Fruit fly (Drosophila melanogaster) whole organism, embryonic: ENCODE measurements around the gene HIP-R.

Experiments
- CG10274 ChIP-seq: fragments of 200-800 bp; sonication (Bioruptor generic); optimal IDR thresholded peaks from 3 replicates; lab custom pipeline; 2017; ENCODE audit warnings: missing biosample characterization, mild to moderate bottlenecking, missing genetic modification characterization
- CG10366 ChIP-seq: fragments of 200-800 bp; sonication (Bioruptor generic); IDR thresholded peaks from 2 replicates; pipeline ENCODE4 v1.3.6; 2022; ENCODE audit warnings: missing biosample characterization, missing genetic modification characterization
- CG10431 ChIP-seq: fragments of 200-800 bp; sonication (Bioruptor generic); optimal IDR thresholded peaks from 3 replicates; lab custom pipeline; 2018; ENCODE audit warnings: missing biosample characterization, mild to moderate bottlenecking, missing genetic modification characterization
- CG12236 ChIP-seq: fragments of 200-800 bp; sonication (Bioruptor generic); optimal IDR thresholded peaks from 2 replicates; lab custom pipeline; 2016; ENCODE audit warnings: missing biosample characterization, missing genetic modification characterization
- CG13424 ChIP-seq: fragments of 200-800 bp; sonication (Bioruptor generic); optimal IDR thresholded peaks from 2 replicates; lab custom pipeline; 2019; ENCODE audit warnings: missing biosample characterization, mild to moderate bottlenecking, missing genetic modification characterization, moderate library complexity
- CG13894 ChIP-seq: fragments of 200-800 bp; sonication (Bioruptor generic); optimal IDR thresholded peaks from 3 replicates; lab custom pipeline; 2018; ENCODE audit warnings: missing biosample characterization, mild to moderate bottlenecking, missing genetic modification characterization, moderate library complexity
- CG16815 ChIP-seq: fragments of 200-800 bp; sonication (Bioruptor generic); optimal IDR thresholded peaks from 3 replicates; lab custom pipeline; 2017; ENCODE audit warnings: missing biosample characterization, mild to moderate bottlenecking, missing genetic modification characterization
- CG17385 ChIP-seq: fragments of 200-800 bp; sonication (Bioruptor generic); optimal IDR thresholded peaks from 3 replicates; lab custom pipeline; 2018; ENCODE audit warnings: missing biosample characterization, mild to moderate bottlenecking, missing genetic modification characterization
- CG17568 ChIP-seq: fragments of 200-800 bp; sonication (Bioruptor generic); optimal IDR thresholded peaks from 2 replicates; lab custom pipeline; 2018; ENCODE audit warnings: missing biosample characterization, mild to moderate bottlenecking, missing genetic modification characterization, moderate library complexity
- CG33213 ChIP-seq: fragments of 200-800 bp; sonication (Bioruptor generic); optimal IDR thresholded peaks from 3 replicates; lab custom pipeline; 2016; ENCODE audit warnings: missing biosample characterization, missing genetic modification characterization
- CG6683 ChIP-seq: fragments of 200-800 bp; sonication (Bioruptor generic); optimal IDR thresholded peaks from 2 replicates; lab custom pipeline; 2017; ENCODE audit warnings: missing biosample characterization, mild to moderate bottlenecking, missing genetic modification characterization, missing genetic modification reagents
- CG6854 ChIP-seq: fragments of 200-800 bp; sonication (Bioruptor generic); optimal IDR thresholded peaks from 3 replicates; lab custom pipeline; 2017; ENCODE audit warnings: missing biosample characterization, mild to moderate bottlenecking, missing genetic modification characterization
- CG8478 ChIP-seq: fragments of >200 bp; optimal IDR thresholded peaks from 2 replicates; lab custom pipeline; 2018
- CG8924 ChIP-seq: fragments of 200-800 bp; optimal IDR thresholded peaks from 3 replicates; lab custom pipeline; 2019; ENCODE audit warnings: missing biosample characterization, mild to moderate bottlenecking, missing genetic modification characterization, moderate library complexity
- CG8944 ChIP-seq: fragments of 200-800 bp; sonication (Bioruptor generic); optimal IDR thresholded peaks from 3 replicates; lab custom pipeline; 2016; ENCODE audit warnings: missing biosample characterization, missing genetic modification characterization
- CG9437 ChIP-seq: fragments of 200-800 bp; sonication (Bioruptor generic); optimal IDR thresholded peaks from 2 replicates; lab custom pipeline; 2018; ENCODE audit warnings: missing biosample characterization, mild to moderate bottlenecking, missing genetic modification characterization
- CG9797 ChIP-seq: fragments of 200-800 bp; sonication (Bioruptor generic); optimal IDR thresholded peaks from 3 replicates; lab custom pipeline; 2018; ENCODE audit warnings: missing biosample characterization, mild to moderate bottlenecking, missing genetic modification characterization
- CG9817 ChIP-seq: fragments of 200-800 bp; sonication (Bioruptor generic); optimal IDR thresholded peaks from 2 replicates; lab custom pipeline; 2018; ENCODE audit warnings: missing biosample characterization, mild to moderate bottlenecking, missing genetic modification characterization, moderate library complexity
- Dad ChIP-seq: fragments of 200-800 bp; sonication (Bioruptor generic); optimal IDR thresholded peaks from 3 replicates; lab custom pipeline; 2016; ENCODE audit warnings: missing biosample characterization, missing genetic modification characterization
- Dref ChIP-seq: fragments of 200-800 bp; sonication (Bioruptor generic); IDR thresholded peaks from 2 replicates; pipeline ENCODE4 v1.3.6; 2022; ENCODE audit warnings: missing biosample characterization, missing genetic modification characterization
- Elba2 ChIP-seq: fragments of 200-800 bp; sonication (Bioruptor generic); optimal IDR thresholded peaks from 3 replicates; lab custom pipeline; 2016; ENCODE audit warnings: missing biosample characterization, missing genetic modification characterization
- HLH54F ChIP-seq: fragments of 200-800 bp; sonication (Bioruptor generic); optimal IDR thresholded peaks from 3 replicates; lab custom pipeline; 2016; ENCODE audit warnings: missing biosample characterization, missing genetic modification characterization
- Hr39 ChIP-seq: fragments of >200 bp; optimal IDR thresholded peaks from 2 replicates; lab custom pipeline; 2017
- Hsf ChIP-seq: fragments of 200-800 bp; sonication (Bioruptor generic); optimal IDR thresholded peaks from 3 replicates; lab custom pipeline; 2016; ENCODE audit warnings: missing biosample characterization, missing genetic modification characterization
- Med ChIP-seq: fragments of 200-800 bp; sonication (Bioruptor generic); peaks from one replicate; lab custom pipeline; 2016; ENCODE audit warnings: missing biosample characterization, missing genetic modification characterization, mild to moderate bottlenecking, inconsistent platforms, moderate library complexity
- NK7.1 ChIP-seq: fragments of 200-800 bp; sonication (Bioruptor generic); optimal IDR thresholded peaks from 3 replicates; lab custom pipeline; 2016; ENCODE audit warnings: missing biosample characterization, missing genetic modification characterization
- PHDP ChIP-seq: fragments of 200-800 bp; sonication (Bioruptor generic); optimal IDR thresholded peaks from 3 replicates; lab custom pipeline; 2018; ENCODE audit warnings: missing biosample characterization, mild to moderate bottlenecking, missing genetic modification characterization, moderate library complexity
- Ravus ChIP-seq: fragments of 200-800 bp; sonication (Bioruptor generic); IDR thresholded peaks from 2 replicates; pipeline ENCODE4 v1.3.6; 2022; ENCODE audit warnings: missing biosample characterization, missing genetic modification characterization
- Scr ChIP-seq: fragments of 200-800 bp; sonication (Bioruptor generic); IDR thresholded peaks from 2 replicates; pipeline ENCODE4 v1.3.6; 2022; ENCODE audit warnings: missing biosample characterization, missing genetic modification characterization; ENCODE audit not compliant: partially characterized antibody
- Side ChIP-seq: fragments of 200-800 bp; sonication (Bioruptor generic); optimal IDR thresholded peaks from 2 replicates; lab custom pipeline; 2016; ENCODE audit warnings: missing biosample characterization, missing genetic modification characterization
- Ssrp ChIP-seq: fragments of 200-800 bp; sonication (Bioruptor generic); optimal IDR thresholded peaks from 2 replicates; lab custom pipeline; 2018; ENCODE audit warnings: missing biosample characterization, mild to moderate bottlenecking, missing genetic modification characterization, moderate library complexity
- al ChIP-seq: fragments of 200-800 bp; sonication (Bioruptor generic); IDR thresholded peaks from 2 replicates; pipeline ENCODE4 v1.3.6; 2022; ENCODE audit warnings: missing biosample characterization, missing genetic modification characterization
- az2 ChIP-seq: fragments of 200-800 bp; sonication (Bioruptor generic); optimal IDR thresholded peaks from 3 replicates; lab custom pipeline; 2016; ENCODE audit warnings: missing biosample characterization, missing genetic modification characterization
- dan ChIP-seq: fragments of 200-800 bp; sonication (Bioruptor generic); IDR thresholded peaks from 2 replicates; pipeline ENCODE4 v1.3.6; 2022; ENCODE audit warnings: missing biosample characterization, missing genetic modification characterization
- fd3F ChIP-seq: fragments of 200-800 bp; sonication (Bioruptor generic); optimal IDR thresholded peaks from 2 replicates; lab custom pipeline; 2018; ENCODE audit warnings: missing biosample characterization, mild to moderate bottlenecking, missing genetic modification characterization, moderate library complexity
- grn ChIP-seq: fragments of 200-800 bp; sonication (Bioruptor generic); optimal IDR thresholded peaks from 3 replicates; lab custom pipeline; 2017; ENCODE audit warnings: missing biosample characterization, missing genetic modification characterization
- gro ChIP-seq: fragments of 200-800 bp; sonication (Bioruptor generic); optimal IDR thresholded peaks from 2 replicates; lab custom pipeline; 2016; ENCODE audit warnings: missing biosample characterization, missing genetic modification characterization
- lmd ChIP-seq: fragments of 200-800 bp; sonication (Bioruptor generic); IDR thresholded peaks from 2 replicates; pipeline ENCODE4 v1.3.6; 2022; ENCODE audit warnings: missing biosample characterization, missing genetic modification characterization
- maf-S ChIP-seq: fragments of 200-800 bp; sonication (Bioruptor generic); optimal IDR thresholded peaks from 2 replicates; lab custom pipeline; 2016; ENCODE audit warnings: missing biosample characterization, missing genetic modification characterization
- ro ChIP-seq: fragments of 200-800 bp; sonication (Bioruptor generic); IDR thresholded peaks from 2 replicates; pipeline ENCODE4 v1.3.6; 2022; ENCODE audit warnings: missing biosample characterization, missing genetic modification characterization
- sc ChIP-seq, 3 experiments: fragments of >200 bp in 2 of 3; fragments of 200-800 bp in 1 of 3; sonication (Bioruptor generic) in 1 of 3; optimal IDR thresholded peaks; 2 replicates in 2 of 3; 3 replicates in 1 of 3; lab custom pipeline; 2017; ENCODE audit warnings: mild to moderate bottlenecking in 1 of 3, missing biosample characterization in 1 of 3, missing genetic modification characterization in 1 of 3, missing genetic modification reagents in 1 of 3
- scrt ChIP-seq: fragments of 200-800 bp; sonication (Bioruptor generic); optimal IDR thresholded peaks from 2 replicates; lab custom pipeline; 2018; ENCODE audit warnings: missing biosample characterization, mild to moderate bottlenecking, missing genetic modification characterization, moderate library complexity
- sqz ChIP-seq: fragments of 200-800 bp; sonication (Bioruptor generic); optimal IDR thresholded peaks from 3 replicates; lab custom pipeline; 2018; ENCODE audit warnings: missing biosample characterization, mild to moderate bottlenecking, missing genetic modification characterization
- tio ChIP-seq: fragments of 200-800 bp; sonication (Bioruptor generic); optimal IDR thresholded peaks from 2 replicates; lab custom pipeline; 2017; ENCODE audit warnings: missing biosample characterization, missing genetic modification characterization, inconsistent platforms
- tll ChIP-seq, 2 experiments: fragments of 200-800 bp in 1 of 2; fragments of >200 bp in 1 of 2; sonication (Bioruptor generic) in 1 of 2; optimal IDR thresholded peaks; 2 replicates each; lab custom pipeline; 2017 to 2019; ENCODE audit warnings: missing biosample characterization in 2 of 2, missing genetic modification characterization in 2 of 2, mild to moderate bottlenecking in 1 of 2, moderate library complexity in 1 of 2
- trem ChIP-seq: fragments of 200-800 bp; optimal IDR thresholded peaks from 3 replicates; lab custom pipeline; 2019; ENCODE audit warnings: missing biosample characterization, mild to moderate bottlenecking, missing genetic modification characterization, moderate library complexity
- usp ChIP-seq: fragments of >200 bp; optimal IDR thresholded peaks from 2 replicates; lab custom pipeline; 2017; ENCODE audit warnings: missing biosample characterization, missing genetic modification characterization
- vnd ChIP-seq: fragments of 200-800 bp; sonication (Bioruptor generic); IDR thresholded peaks from 3 replicates; pipeline ENCODE4 v1.3.6; 2022; ENCODE audit warnings: missing biosample characterization, missing genetic modification characterization; ENCODE audit not compliant: partially characterized antibody
- z ChIP-seq: fragments of 200-800 bp; sonication (Bioruptor generic); IDR thresholded peaks from 3 replicates; pipeline ENCODE4 v1.3.6; 2022; ENCODE audit warnings: missing biosample characterization, missing genetic modification characterization

HIP-R gene

DNA sequence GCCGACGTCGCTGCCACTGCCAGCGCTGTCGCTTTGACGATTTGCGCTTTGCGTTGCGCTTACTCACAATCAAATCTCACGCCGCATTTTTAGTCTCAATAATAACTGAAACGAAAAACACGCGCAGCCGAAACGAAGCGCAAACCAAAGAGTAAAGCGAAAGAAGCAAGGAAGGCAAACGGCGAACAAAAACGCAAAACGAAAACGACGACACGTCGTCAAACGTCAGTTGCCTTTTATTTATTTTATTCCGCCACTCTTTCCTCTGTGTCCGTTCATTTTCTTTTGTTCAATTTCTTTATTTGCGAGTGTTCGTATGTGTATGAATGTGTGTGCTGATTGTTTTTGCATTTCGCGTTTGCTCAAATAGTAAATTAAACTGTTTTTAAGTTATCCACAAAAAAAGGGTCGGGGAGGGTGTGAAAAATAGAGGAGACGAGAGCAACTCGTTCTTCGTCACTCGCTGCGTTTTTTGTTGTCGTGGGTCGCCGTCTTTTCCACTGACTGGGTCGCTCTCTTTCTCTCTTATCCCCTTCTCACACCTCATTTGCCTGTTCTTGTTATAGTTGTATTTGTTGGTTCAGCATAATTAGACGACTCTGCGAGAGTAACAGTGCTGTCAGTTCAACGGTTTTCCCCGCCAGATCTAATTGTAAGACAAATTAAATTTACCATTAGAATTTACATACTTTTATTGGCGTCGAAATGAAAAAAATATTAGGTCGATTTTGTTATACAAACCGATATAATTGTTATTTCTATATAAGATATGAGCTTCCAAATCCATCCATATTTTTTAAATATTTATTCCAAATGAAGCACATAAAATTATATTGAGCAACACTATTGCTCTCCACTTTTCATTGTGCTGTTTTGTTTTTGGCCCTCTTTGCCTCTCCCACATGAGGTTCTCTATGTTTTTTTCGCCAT, 16.7 kb upstream of the HIP-R start (continued):
- TF ChIP-seq CG6854 (GFP tag; lab: Kevin White, UChicago) (peak; percentile 65), CG10431 (GFP tag; lab: Kevin White, UChicago) (no peak), scrt (GFP tag; lab: Kevin White, UChicago) (peak; percentile 76), tll (GFP tag; optimal IDR thresholded peaks at IDR 0.05; lab: Kevin White, UChicago) (no peak), NK7.1 (GFP tag; lab: Kevin White, UChicago) (no peak), CG6683 (GFP tag; lab: Kevin White, UChicago) (peak; percentile 74), CG9817 (peak; percentile 75), Ssrp (tag; lab: Kevin White, UChicago) (peak; percentile 59), CG8478 (no peak), Dad (GFP tag; lab: Kevin White, UChicago) (peak; percentile 36), z (no peak), tio (GFP tag; lab: Kevin White, UChicago) (peak; percentile 51), vnd (GFP tag; lab: Robert Waterston, UW) (no peak), ro (GFP tag; lab: Robert Waterston, UW) (no peak), grn (GFP tag; lab: Kevin White, UChicago) (no peak), Ravus (peak; percentile 19; the same call in 1 of the 2 replicates), CG12236 (GFP tag; lab: Kevin White, UChicago) (no peak), CG16815 (peak; percentile 41), sc (optimal IDR thresholded peaks at IDR 0.05; lab: Kevin White, UChicago) (no peak), sc (GFP tag; optimal IDR thresholded peaks at IDR 0.05; lab: Kevin White, UChicago) (peak; percentile 29), al (GFP tag; lab: Robert Waterston, UW) (peak; percentile 72), lmd (GFP tag; lab: Robert Waterston, UW) (peak; percentile 71), PHDP (peak; percentile 88), Elba2 (GFP tag; lab: Kevin White, UChicago) (no peak), CG9797 (no peak), CG9437 (GFP tag; lab: Kevin White, UChicago) (peak; percentile 64), dan (GFP tag; lab: Robert Waterston, UW) (no peak), CG33213 (GFP tag; lab: Kevin White, UChicago) (peak; percentile 8), trem (tag; lab: Kevin White, UChicago) (peak; percentile 51), CG10274 (GFP tag; lab: Kevin White, UChicago) (peak; percentile 55), az2 (peak; percentile 56), fd3F (GFP tag; lab: Kevin White, UChicago) (peak; percentile 75), usp (GFP tag; lab: Kevin White, UChicago) (no peak), CG8944 (no peak), Scr (GFP tag; lab: Robert Waterston, UW) (no peak), Dref (GFP tag; lab: Robert Waterston, UW) (no peak), CG13424 (peak; percentile 84), sqz (GFP tag; lab: Kevin White, UChicago) (peak; percentile 69), CG17385 (GFP tag; lab: Kevin White, UChicago) (peak; percentile 73), Med (GFP tag; lab: Kevin White, UChicago) (peak; percentile 90), CG8924 (peak; percentile 86), HLH54F (GFP tag; lab: Kevin White, UChicago) (peak; percentile 3), gro (GFP tag; lab: Kevin White, UChicago) (no peak), maf-S (GFP tag; lab: Kevin White, UChicago) (no peak), CG17568 (GFP tag; lab: Kevin White, UChicago) (peak; percentile 22), Hsf (GFP tag; lab: Kevin White, UChicago) (peak; percentile 69), Side (GFP tag; lab: Kevin White, UChicago) (peak; percentile 55), Hr39 (lab: Kevin White, UChicago) (no peak), CG13894 (tag; lab: Kevin White, UChicago) (peak; percentile 78), CG10366 (peak; percentile 49)
